Fruit fly (Drosophila melanogaster): ENCODE data around the gene PIG-Q.
A peak's percentile ranks its signal among the peaks of the same experiment; 100 is the strongest.

Gene PIG-Q

dm6 chrX:16358670-16359320, at the start of gene PIG-Q, which contains the start of gene U2af50:
Gene PIG-Q (plus strand): TSS chrX:16359143.
Gene U2af50 (minus strand): TSS chrX:16359039.
- TF ChIP-seq CG32121 (GFP tag; IDR thresholded peaks at IDR 0.05), result peak; percentile 91
- TF ChIP-seq Pif1A (GFP tag; optimal IDR thresholded peaks at IDR 0.05), result no peak
- peak; percentile 86 for TF ChIP-seq EcR (GFP tag; optimal IDR thresholded peaks at IDR 0.05)
- TF ChIP-seq CG13204 (GFP tag; optimal IDR thresholded peaks at IDR 0.05), result no peak
- TF ChIP-seq Pif1B (GFP tag; optimal IDR thresholded peaks at IDR 0.05), result peak; percentile 84
- TF ChIP-seq CG10348 (GFP tag; IDR thresholded peaks at IDR 0.05), result no peak; the same call in 1 of the 2 replicates
- TF ChIP-seq CG14655 (GFP tag; optimal IDR thresholded peaks at IDR 0.05), result no peak
- TF ChIP-seq CG9948 (tag; optimal IDR thresholded peaks at IDR 0.05), result peak; percentile 91
- peak; percentile 84 for TF ChIP-seq CG8301 (tag; optimal IDR thresholded peaks at IDR 0.05)
- TF ChIP-seq CG4496 (GFP tag; IDR thresholded peaks at IDR 0.05), result peak; percentile 93
- peak; percentile 93 for TF ChIP-seq CG8159 (tag; optimal IDR thresholded peaks at IDR 0.05)
- peak; percentile 87 for TF ChIP-seq CG34367 (tag; optimal IDR thresholded peaks at IDR 0.05)
- TF ChIP-seq fd96Ca (GFP tag; IDR thresholded peaks at IDR 0.05), result no peak
- TF ChIP-seq rn (GFP tag; IDR thresholded peaks at IDR 0.05), result no peak; the same call in 1 of the 2 replicates
- peak; percentile 73 for TF ChIP-seq gl (tag; optimal IDR thresholded peaks at IDR 0.05)
- peak; percentile 91 for TF ChIP-seq CG17806 (tag; optimal IDR thresholded peaks at IDR 0.05)
- TF ChIP-seq Snoo (tag; optimal IDR thresholded peaks at IDR 0.05), result peak; percentile 86
- peak; percentile 87; the same call in 1 of the 2 replicates for TF ChIP-seq Ets98B (GFP tag; IDR thresholded peaks at IDR 0.05)
- TF ChIP-seq CG15710 (tag; optimal IDR thresholded peaks at IDR 0.05), result peak; percentile 90
- peak; percentile 87 for TF ChIP-seq CG12605 (GFP tag; IDR thresholded peaks at IDR 0.05)

dm6 chrX:16309764-16310163, 49.2 kb upstream of the PIG-Q start:
- TF ChIP-seq CG8301 (tag; optimal IDR thresholded peaks at IDR 0.05), result no peak

dm6 chrX:16313078-16313875, 45.7 kb upstream of the PIG-Q start, which contains the start of the genes CG9915 and SWIP:
Gene CG9915 (minus strand): TSS chrX:16313138.
Gene SWIP (plus strand): TSS chrX:16313709.
- TF ChIP-seq CG4496 (GFP tag; IDR thresholded peaks at IDR 0.05), result 0 out of 3 replicates have a peak, but pooled peaks have one; percentile 18
- no peak for TF ChIP-seq EcR (GFP tag; optimal IDR thresholded peaks at IDR 0.05)
- TF ChIP-seq CG15710 (tag; optimal IDR thresholded peaks at IDR 0.05), result peak; percentile 3

- TF ChIP-seq CG9948 (tag; optimal IDR thresholded peaks at IDR 0.05) (peak; percentile 79), CG12605 (GFP tag; IDR thresholded peaks at IDR 0.05) (peak; percentile 68), rn (GFP tag; IDR thresholded peaks at IDR 0.05) (peak; percentile 64), CG10348 (GFP tag; IDR thresholded peaks at IDR 0.05) (no peak), gl (tag; optimal IDR thresholded peaks at IDR 0.05) (no peak), EcR (GFP tag; optimal IDR thresholded peaks at IDR 0.05) (peak; percentile 94), CG17806 (tag; optimal IDR thresholded peaks at IDR 0.05) (peak; percentile 77), CG15710 (tag; optimal IDR thresholded peaks at IDR 0.05) (peak; percentile 68), fd96Ca (GFP tag; IDR thresholded peaks at IDR 0.05) (peak; percentile 83), Pif1B (GFP tag; optimal IDR thresholded peaks at IDR 0.05) (peak; percentile 86), CG14655 (GFP tag; optimal IDR thresholded peaks at IDR 0.05) (no peak), D1 (tag; optimal IDR thresholded peaks at IDR 0.05) (no peak), CG8159 (tag; optimal IDR thresholded peaks at IDR 0.05) (peak; percentile 76), CG34367 (tag; optimal IDR thresholded peaks at IDR 0.05) (peak; percentile 71), CG4496 (GFP tag; IDR thresholded peaks at IDR 0.05) (peak; percentile 87), CG32121 (GFP tag; IDR thresholded peaks at IDR 0.05) (peak; percentile 48; the same call in 1 of the 2 replicates), Ets98B (GFP tag; IDR thresholded peaks at IDR 0.05) (peak; percentile 73), Snoo (tag; optimal IDR thresholded peaks at IDR 0.05) (peak; percentile 39), CG13204 (GFP tag; optimal IDR thresholded peaks at IDR 0.05) (no peak), Pif1A (GFP tag; optimal IDR thresholded peaks at IDR 0.05) (peak; percentile 82), CG8301 (tag; optimal IDR thresholded peaks at IDR 0.05) (peak; percentile 76)
These were observed 39.9 kb upstream of the PIG-Q start for dm6 chrX:16318858-16319557.

dm6 chrX:16319558-16319924, 39.4 kb upstream of the PIG-Q start:
- TF ChIP-seq CG13204 (GFP tag; optimal IDR thresholded peaks at IDR 0.05) (no peak), CG12605 (GFP tag; IDR thresholded peaks at IDR 0.05) (no peak), Ets98B (GFP tag; IDR thresholded peaks at IDR 0.05) (no peak), CG10348 (GFP tag; IDR thresholded peaks at IDR 0.05) (no peak), D1 (tag; optimal IDR thresholded peaks at IDR 0.05) (no peak), CG15710 (tag; optimal IDR thresholded peaks at IDR 0.05) (no peak), CG14655 (GFP tag; optimal IDR thresholded peaks at IDR 0.05) (no peak)

Measured in whole organism, pupa.